Fruit fly (Drosophila melanogaster) whole organism, embryonic: ENCODE data around the gene CG3301.

Experiments
- Atf-2 ChIP-seq: fragments of 200-800 bp; sonication (Bioruptor generic); optimal IDR thresholded peaks from 2 replicates; lab custom pipeline; 2016; ENCODE audit warnings: missing biosample characterization, missing genetic modification characterization
- Atf3 ChIP-seq: fragments of 200-800 bp; sonication (Bioruptor generic); optimal IDR thresholded peaks from 3 replicates; lab custom pipeline; 2016; ENCODE audit warnings: missing biosample characterization, missing genetic modification characterization
- BtbVII ChIP-seq: fragments of 200-800 bp; sonication (Bioruptor generic); optimal IDR thresholded peaks from 3 replicates; lab custom pipeline; 2017; ENCODE audit warnings: missing biosample characterization, mild to moderate bottlenecking, missing genetic modification characterization
- CG10979 ChIP-seq: fragments of 200-800 bp; sonication (Bioruptor generic); optimal IDR thresholded peaks from 2 replicates; lab custom pipeline; 2018; ENCODE audit warnings: missing biosample characterization, mild to moderate bottlenecking, missing genetic modification characterization, moderate library complexity
- CG13123 ChIP-seq: fragments of 200-800 bp; sonication (Bioruptor generic); optimal IDR thresholded peaks from 2 replicates; lab custom pipeline; 2016; ENCODE audit warnings: missing biosample characterization, missing genetic modification characterization
- CG14050 ChIP-seq: fragments of 200-800 bp; sonication (Bioruptor generic); IDR thresholded peaks from 3 replicates; pipeline ENCODE4 v1.3.6; 2022; ENCODE audit warnings: missing biosample characterization, missing genetic modification characterization
- CG14860 ChIP-seq: fragments of 200-800 bp; sonication (Bioruptor generic); IDR thresholded peaks from 3 replicates; pipeline ENCODE4 v1.3.6; 2022; ENCODE audit warnings: missing biosample characterization, missing genetic modification characterization; ENCODE audit not compliant: partially characterized antibody
- CG14965 ChIP-seq: fragments of 200-800 bp; sonication (Bioruptor generic); optimal IDR thresholded peaks from 2 replicates; lab custom pipeline; 2016; ENCODE audit warnings: missing biosample characterization, missing genetic modification characterization, borderline replicate concordance
- CG15601 ChIP-seq: fragments of 200-800 bp; sonication (Bioruptor generic); optimal IDR thresholded peaks from 3 replicates; lab custom pipeline; 2019; ENCODE audit warnings: missing biosample characterization, mild to moderate bottlenecking, missing genetic modification characterization, moderate library complexity
- CG1602 ChIP-seq: fragments of 200-800 bp; sonication (Bioruptor generic); optimal IDR thresholded peaks from 3 replicates; lab custom pipeline; 2016; ENCODE audit warnings: missing biosample characterization, missing genetic modification characterization
- CG17186 ChIP-seq: fragments of 200-800 bp; sonication (Bioruptor generic); optimal IDR thresholded peaks from 3 replicates; lab custom pipeline; 2017; ENCODE audit warnings: missing biosample characterization, missing genetic modification reagents, missing genetic modification characterization
- CG3407 ChIP-seq: fragments of 200-800 bp; sonication (Bioruptor generic); optimal IDR thresholded peaks from 2 replicates; lab custom pipeline; 2018; ENCODE audit warnings: missing biosample characterization, mild to moderate bottlenecking, missing genetic modification characterization
- CG3838 ChIP-seq: fragments of 200-800 bp; sonication (Bioruptor generic); optimal IDR thresholded peaks from 3 replicates; lab custom pipeline; 2016; ENCODE audit warnings: missing biosample characterization, missing genetic modification characterization
- CG3847 ChIP-seq: fragments of 200-800 bp; sonication (Bioruptor generic); IDR thresholded peaks from 2 replicates; pipeline ENCODE4 v1.3.6; 2022; ENCODE audit warnings: missing biosample characterization, missing genetic modification characterization
- CG42726 ChIP-seq: fragments of 200-800 bp; sonication (Bioruptor generic); IDR thresholded peaks from 2 replicates; pipeline ENCODE4 v1.3.6; 2022; ENCODE audit warnings: missing biosample characterization, missing genetic modification characterization; ENCODE audit not compliant: partially characterized antibody
- CG4707 ChIP-seq: fragments of 200-800 bp; sonication (Bioruptor generic); optimal IDR thresholded peaks from 2 replicates; lab custom pipeline; 2018; ENCODE audit warnings: missing biosample characterization, mild to moderate bottlenecking, missing genetic modification characterization, moderate library complexity
- CG6683 ChIP-seq: fragments of 200-800 bp; sonication (Bioruptor generic); optimal IDR thresholded peaks from 2 replicates; lab custom pipeline; 2017; ENCODE audit warnings: missing biosample characterization, mild to moderate bottlenecking, missing genetic modification characterization, missing genetic modification reagents
- CG9609 ChIP-seq: fragments of 200-800 bp; sonication (Bioruptor generic); optimal IDR thresholded peaks from 3 replicates; lab custom pipeline; 2016; ENCODE audit warnings: missing biosample characterization, missing genetic modification characterization
- Dref ChIP-seq: fragments of 200-800 bp; sonication (Bioruptor generic); IDR thresholded peaks from 2 replicates; pipeline ENCODE4 v1.3.6; 2022; ENCODE audit warnings: missing biosample characterization, missing genetic modification characterization
- E2f2 ChIP-seq: fragments of 200-800 bp; sonication (Bioruptor generic); IDR thresholded peaks from 2 replicates; pipeline ENCODE4 v1.3.6; 2022; ENCODE audit warnings: missing biosample characterization, missing genetic modification characterization
- Fer3 ChIP-seq: fragments of 200-800 bp; sonication (Bioruptor generic); optimal IDR thresholded peaks from 2 replicates; lab custom pipeline; 2018; ENCODE audit warnings: missing biosample characterization, mild to moderate bottlenecking, missing genetic modification characterization, moderate library complexity
- Gug ChIP-seq: fragments of 200-800 bp; sonication (Bioruptor generic); IDR thresholded peaks from 4 replicates; pipeline ENCODE4 v1.3.6; 2022; ENCODE audit warnings: missing biosample characterization, missing genetic modification characterization
- HLH3B ChIP-seq: fragments of 200-800 bp; sonication (Bioruptor generic); IDR thresholded peaks from 2 replicates; pipeline ENCODE4 v1.3.6; 2022; ENCODE audit warnings: missing biosample characterization, missing genetic modification characterization
- HLHmδ ChIP-seq: fragments of 200-800 bp; sonication (Bioruptor generic); optimal IDR thresholded peaks from 2 replicates; lab custom pipeline; 2018; ENCODE audit warnings: missing biosample characterization, mild to moderate bottlenecking, missing genetic modification characterization, moderate library complexity
- Lhr ChIP-seq: fragments of 200-800 bp; sonication (Bioruptor generic); optimal IDR thresholded peaks from 3 replicates; lab custom pipeline; 2017; ENCODE audit warnings: mild to moderate bottlenecking, missing biosample characterization, missing genetic modification reagents, missing genetic modification characterization
- MTF-1 ChIP-seq: fragments of 200-800 bp; sonication (Bioruptor generic); optimal IDR thresholded peaks from 2 replicates; lab custom pipeline; 2018; ENCODE audit warnings: missing biosample characterization, mild to moderate bottlenecking, missing genetic modification characterization, borderline replicate concordance
- Mad ChIP-seq: fragments of 200-800 bp; sonication (Bioruptor generic); optimal IDR thresholded peaks from 2 replicates; lab custom pipeline; 2016; ENCODE audit warnings: missing biosample characterization, missing genetic modification characterization
- Sox102F ChIP-seq: fragments of 200-800 bp; sonication (Bioruptor generic); optimal IDR thresholded peaks from 2 replicates; lab custom pipeline; 2018; ENCODE audit warnings: missing biosample characterization, mild to moderate bottlenecking, missing genetic modification characterization, moderate library complexity
- aop ChIP-seq: fragments of 200-800 bp; sonication (Bioruptor generic); IDR thresholded peaks from 2 replicates; pipeline ENCODE4 v1.3.6; 2022; ENCODE audit warnings: missing biosample characterization, missing genetic modification characterization
- ap ChIP-seq: fragments of 200-800 bp; sonication (Bioruptor generic); IDR thresholded peaks from 2 replicates; pipeline ENCODE4 v1.3.6; 2022; ENCODE audit warnings: missing biosample characterization, missing genetic modification characterization
- br ChIP-seq: fragments of >200 bp; optimal IDR thresholded peaks from 2 replicates; lab custom pipeline; 2017
- cato ChIP-seq: fragments of 200-800 bp; sonication (Bioruptor generic); optimal IDR thresholded peaks from 2 replicates; lab custom pipeline; 2016; ENCODE audit warnings: missing biosample characterization, missing genetic modification characterization, borderline replicate concordance
- chm ChIP-seq: fragments of 200-800 bp; sonication (Bioruptor generic); IDR thresholded peaks from 2 replicates; pipeline ENCODE4 v1.3.6; 2022; ENCODE audit warnings: missing biosample characterization, missing genetic modification characterization
- dimm ChIP-seq: fragments of 200-800 bp; sonication (Bioruptor generic); IDR thresholded peaks from 2 replicates; pipeline ENCODE4 v1.3.6; 2022; ENCODE audit warnings: missing biosample characterization, missing genetic modification characterization
- dm ChIP-seq: fragments of 200-800 bp; sonication (Bioruptor generic); optimal IDR thresholded peaks from 3 replicates; lab custom pipeline; 2016; ENCODE audit warnings: missing biosample characterization, missing genetic modification characterization
- dysf ChIP-seq: fragments of 200-800 bp; sonication (Bioruptor generic); IDR thresholded peaks from 3 replicates; pipeline ENCODE4 v1.3.6; 2022; ENCODE audit warnings: missing biosample characterization, missing genetic modification characterization
- fd3F ChIP-seq: fragments of 200-800 bp; sonication (Bioruptor generic); optimal IDR thresholded peaks from 2 replicates; lab custom pipeline; 2018; ENCODE audit warnings: missing biosample characterization, mild to moderate bottlenecking, missing genetic modification characterization, moderate library complexity
- hkb ChIP-seq, 2 experiments: fragments of 200-800 bp in 1 of 2; fragments of >200 bp in 1 of 2; sonication (Bioruptor generic) in 1 of 2; IDR thresholded peaks in 1 of 2; optimal IDR thresholded peaks in 1 of 2; 2 replicates each; pipeline versions ENCODE4 v1.3.6 to Lab custom; 2017 to 2022; ENCODE audit warnings: missing biosample characterization in 1 of 2, missing genetic modification characterization in 1 of 2
- lbe ChIP-seq: fragments of 200-800 bp; sonication (Bioruptor generic); optimal IDR thresholded peaks from 2 replicates; lab custom pipeline; 2016; ENCODE audit warnings: missing biosample characterization, mild to moderate bottlenecking, missing genetic modification characterization
- lola ChIP-seq, 3 experiments: fragments of >200 bp in 2 of 3; fragments of 200-800 bp in 1 of 3; sonication (Bioruptor generic) in 1 of 3; optimal IDR thresholded peaks; 2 replicates each; lab custom pipeline; 2017 to 2019; ENCODE audit warnings: missing biosample characterization in 3 of 3, missing genetic modification characterization in 3 of 3, mild to moderate bottlenecking in 1 of 3, moderate library complexity in 1 of 3
- mirr ChIP-seq: fragments of 200-800 bp; sonication (Bioruptor generic); optimal IDR thresholded peaks from 3 replicates; lab custom pipeline; 2018; ENCODE audit warnings: missing biosample characterization, mild to moderate bottlenecking, missing genetic modification characterization
- prd ChIP-seq, 3 experiments: fragments of >200 bp in 2 of 3; fragments of 200-800 bp in 1 of 3; sonication (Bioruptor generic) in 1 of 3; optimal IDR thresholded peaks in 2 of 3; IDR thresholded peaks in 1 of 3; 2 replicates in 2 of 3; 3 replicates in 1 of 3; pipeline versions ENCODE4 v1.3.6 to Lab custom; 2017 to 2022; ENCODE audit warnings: missing biosample characterization in 1 of 3, missing genetic modification characterization in 1 of 3
- slp2 ChIP-seq: fragments of 200-800 bp; sonication (Bioruptor generic); optimal IDR thresholded peaks from 2 replicates; lab custom pipeline; 2016; ENCODE audit warnings: missing biosample characterization, missing genetic modification characterization
- sna ChIP-seq: fragments of 200-800 bp; sonication (Bioruptor generic); IDR thresholded peaks from 2 replicates; pipeline ENCODE4 v1.3.6; 2022; ENCODE audit warnings: missing biosample characterization, missing genetic modification characterization; ENCODE audit not compliant: partially characterized antibody
- sob ChIP-seq: fragments of 200-800 bp; sonication (Bioruptor generic); IDR thresholded peaks from 2 replicates; pipeline ENCODE4 v1.3.6; 2022; ENCODE audit warnings: missing biosample characterization, missing genetic modification characterization
- ssp ChIP-seq: fragments of 200-800 bp; sonication (Bioruptor generic); IDR thresholded peaks from 2 replicates; pipeline ENCODE4 v1.3.6; 2022; ENCODE audit warnings: missing biosample characterization, missing genetic modification characterization
- stc ChIP-seq: fragments of 200-800 bp; sonication (Bioruptor generic); IDR thresholded peaks from 2 replicates; pipeline ENCODE4 v1.3.6; 2022; ENCODE audit warnings: missing biosample characterization, missing genetic modification characterization
- tin ChIP-seq: fragments of 200-800 bp; sonication (Bioruptor generic); optimal IDR thresholded peaks from 3 replicates; lab custom pipeline; 2016; ENCODE audit warnings: missing biosample characterization, missing genetic modification characterization
- tio ChIP-seq: fragments of 200-800 bp; sonication (Bioruptor generic); optimal IDR thresholded peaks from 2 replicates; lab custom pipeline; 2017; ENCODE audit warnings: missing biosample characterization, missing genetic modification characterization, inconsistent platforms
- yki ChIP-seq: fragments of >200 bp; optimal IDR thresholded peaks from 3 replicates; lab custom pipeline; 2018

The CG3301 gene

DNA sequence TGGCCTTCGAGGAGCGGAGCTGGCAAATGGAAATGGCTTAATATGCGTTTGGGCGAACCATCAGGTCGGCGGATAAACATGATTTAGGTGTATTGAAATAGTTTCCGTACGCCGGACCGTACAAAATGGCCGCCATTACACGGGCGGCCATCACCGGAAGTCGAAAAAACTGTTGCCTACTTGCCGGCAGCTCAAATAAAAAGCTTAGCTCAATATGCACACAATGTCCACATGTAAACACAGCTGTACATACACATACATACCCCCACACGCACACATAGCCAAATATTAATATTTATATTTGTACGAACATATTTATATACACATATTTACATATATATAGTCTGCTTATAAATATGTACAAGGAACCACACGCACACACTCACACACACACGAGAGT, 12.9 kb downstream of the CG3301 start (continued):
- TF ChIP-seq CG14860 (no peak), CG14050 (GFP tag; lab: Robert Waterston, UW) (no peak), tin (GFP tag; lab: Kevin White, UChicago) (no peak), CG13123 (GFP tag; lab: Kevin White, UChicago) (no peak), dimm (GFP tag; lab: Robert Waterston, UW) (no peak), hkb (optimal IDR thresholded peaks at IDR 0.05; lab: Kevin White, UChicago) (no peak), hkb (GFP tag; IDR thresholded peaks at IDR 0.05; lab: Robert Waterston, UW) (peak; percentile 56), CG3838 (GFP tag; lab: Kevin White, UChicago) (no peak), CG42726 (GFP tag; lab: Robert Waterston, UW) (no peak), CG6683 (GFP tag; lab: Kevin White, UChicago) (no peak), Mad (GFP tag; lab: Kevin White, UChicago) (peak; percentile 13), prd (optimal IDR thresholded peaks at IDR 0.05; lab: Kevin White, UChicago) (no peak), prd (GFP tag; IDR thresholded peaks at IDR 0.05; lab: Robert Waterston, UW) (peak; percentile 25; the same call in 1 of the 3 replicates), E2f2 (no peak), CG17186 (GFP tag; lab: Kevin White, UChicago) (no peak), cato (GFP tag; lab: Kevin White, UChicago) (no peak), br (lab: Kevin White, UChicago) (no peak), lola (GFP tag; optimal IDR thresholded peaks at IDR 0.05; lab: Kevin White, UChicago) (no peak), Sox102F (GFP tag; lab: Kevin White, UChicago) (peak; percentile 30), sna (GFP tag; lab: Robert Waterston, UW) (no peak), Atf-2 (GFP tag; lab: Kevin White, UChicago) (no peak), fd3F (GFP tag; lab: Kevin White, UChicago) (peak; percentile 22), CG14965 (GFP tag; lab: Kevin White, UChicago) (no peak), chm (peak; percentile 76), CG3407 (GFP tag; lab: Kevin White, UChicago) (peak; percentile 47), CG9609 (no peak), stc (peak; percentile 61; the same call in 1 of the 2 replicates), Lhr (peak; percentile 23), Dref (GFP tag; lab: Robert Waterston, UW) (no peak), dysf (peak; percentile 38; the same call in 1 of the 3 replicates), aop (GFP tag; lab: Robert Waterston, UW) (no peak), HLH3B (GFP tag; lab: Robert Waterston, UW) (peak; percentile 51; the same call in 1 of the 2 replicates), CG3847 (GFP tag; lab: Robert Waterston, UW) (no peak; the same call in 1 of the 2 replicates), MTF-1 (peak; percentile 41), tio (GFP tag; lab: Kevin White, UChicago) (no peak), Atf3 (GFP tag; lab: Kevin White, UChicago) (no peak), ap (GFP tag; lab: Robert Waterston, UW) (peak; percentile 38; the same call in 1 of the 2 replicates), sob (GFP tag; lab: Robert Waterston, UW) (peak; percentile 66), BtbVII (GFP tag; lab: Kevin White, UChicago) (peak; percentile 22), CG1602 (GFP tag; lab: Kevin White, UChicago) (no peak), mirr (GFP tag; lab: Kevin White, UChicago) (no peak), CG15601 (peak; percentile 12), dm (GFP tag; lab: Kevin White, UChicago) (no peak), Gug (GFP tag; lab: Robert Waterston, UW) (no peak), CG10979 (peak; percentile 12), yki (no peak), CG4707 (GFP tag; lab: Kevin White, UChicago) (peak; percentile 31), ssp (GFP tag; lab: Robert Waterston, UW) (no peak), slp2 (no peak), Fer3 (tag; lab: Kevin White, UChicago) (peak; percentile 40), HLHmδ (GFP tag; lab: Kevin White, UChicago) (no peak), lbe (GFP tag; lab: Kevin White, UChicago) (no peak)
